Fruit fly (Drosophila melanogaster): ENCODE results near the gene GlcAT-P.

Gene GlcAT-P

DNA sequence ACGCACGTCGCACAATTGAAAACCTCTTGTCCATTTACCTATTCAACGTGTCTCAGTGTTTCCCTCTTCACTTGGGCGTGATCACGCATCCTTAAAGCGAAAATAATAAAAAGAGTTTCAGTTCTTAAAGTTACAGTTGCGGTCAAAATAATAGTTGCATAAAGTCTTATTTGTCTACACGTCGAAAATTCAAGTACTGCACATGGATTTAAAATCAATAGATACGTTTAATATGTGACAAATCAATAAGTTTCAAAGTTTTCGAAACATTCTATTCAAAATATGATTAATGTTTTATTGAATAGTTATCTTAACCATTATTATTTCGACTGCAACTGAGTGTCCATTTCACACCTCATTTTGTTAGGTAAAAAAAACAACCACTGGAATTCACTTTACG, 18.9 kb upstream of the GlcAT-P start:
- TF ChIP-seq CG8319 (GFP tag; optimal IDR thresholded peaks at IDR 0.05), result no peak
- TF ChIP-seq CG11902 (GFP tag; optimal IDR thresholded peaks at IDR 0.05), result no peak
- TF ChIP-seq Eip78C (GFP tag), result peak; percentile 41

DNA sequence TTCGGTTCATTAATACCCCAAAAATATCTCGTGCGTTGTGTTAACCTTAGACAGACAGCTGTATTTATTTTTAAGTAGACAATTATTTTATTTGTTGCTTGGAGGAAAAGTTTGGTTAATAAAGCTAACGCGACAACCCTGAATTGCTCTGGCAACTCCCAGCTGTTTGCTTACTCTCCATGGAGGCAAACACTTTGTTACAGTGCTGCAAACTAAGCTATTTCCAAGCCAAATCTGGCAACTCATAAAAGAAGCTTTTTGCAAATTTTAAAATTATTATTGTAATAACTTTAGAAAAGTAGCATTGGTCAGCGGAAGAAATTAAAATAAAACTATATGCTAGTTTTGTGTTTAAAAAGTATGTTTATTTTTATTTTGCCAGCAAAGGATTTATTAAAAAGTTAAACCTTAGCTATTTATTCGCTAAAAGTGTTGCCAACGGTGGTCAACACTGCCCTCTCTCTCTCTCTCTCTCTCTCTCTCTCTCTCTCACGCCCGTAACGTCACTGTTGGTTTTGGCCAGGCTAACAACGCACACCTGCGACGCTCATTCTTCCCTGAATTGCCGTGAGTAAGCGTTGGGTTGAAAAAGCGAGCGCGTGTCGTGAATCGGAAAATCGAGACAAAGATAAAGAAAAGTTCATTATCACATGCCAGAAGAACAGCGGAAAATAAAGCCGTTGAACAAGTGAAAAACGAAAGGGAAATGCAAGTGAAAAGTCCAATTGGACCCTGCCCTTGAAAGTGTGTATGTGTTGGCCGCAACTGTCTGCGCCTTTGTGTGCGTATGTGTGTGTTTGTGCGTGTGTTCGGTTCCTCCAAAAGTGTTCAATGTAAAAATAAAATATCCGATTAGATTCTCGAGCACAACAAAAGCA, 18.1 kb upstream of the GlcAT-P start:
- peak; percentile 78 for TF ChIP-seq dsx (GFP tag; optimal IDR thresholded peaks at IDR 0.05; ENCODE audit: poor library complexity, severe bottlenecking)
- TF ChIP-seq CG11294 (GFP tag; IDR thresholded peaks at IDR 0.05), result peak; percentile 93
- TF ChIP-seq OdsH (GFP tag; optimal IDR thresholded peaks at IDR 0.05), result peak; percentile 91
- peak; percentile 96 for TF ChIP-seq Hr39 (GFP tag; optimal IDR thresholded peaks at IDR 0.05)
- TF ChIP-seq Ets96B (tag; optimal IDR thresholded peaks at IDR 0.05), result peak; percentile 84
- TF ChIP-seq dac (GFP tag; optimal IDR thresholded peaks at IDR 0.05), result peak; percentile 78
- peak; percentile 96 for TF ChIP-seq CG6792 (GFP tag; optimal IDR thresholded peaks at IDR 0.05)
- peak; percentile 70 for TF ChIP-seq CG9139 (GFP tag; optimal IDR thresholded peaks at IDR 0.05)
- TF ChIP-seq CG10631 (GFP tag; optimal IDR thresholded peaks at IDR 0.05), result peak; percentile 93
- TF ChIP-seq pdm3 (GFP tag; optimal IDR thresholded peaks at IDR 0.05), result peak; percentile 95
- peak; percentile 93 for TF ChIP-seq Ets21C (GFP tag; optimal IDR thresholded peaks at IDR 0.05)
- no peak for TF ChIP-seq CG4318 (GFP tag; optimal IDR thresholded peaks at IDR 0.05)
- TF ChIP-seq Hr38 (GFP tag; optimal IDR thresholded peaks at IDR 0.05), result peak; percentile 35
- TF ChIP-seq Sox15 (GFP tag; optimal IDR thresholded peaks at IDR 0.05), result peak; percentile 86
- peak; percentile 89 for TF ChIP-seq CG6276 (GFP tag; optimal IDR thresholded peaks at IDR 0.05)
- TF ChIP-seq CG11762 (GFP tag; optimal IDR thresholded peaks at IDR 0.05; ENCODE audit: insufficient read depth), result peak; percentile 92
- peak; percentile 96 for TF ChIP-seq CG8119 (GFP tag; IDR thresholded peaks at IDR 0.05)
- TF ChIP-seq CG32006 (GFP tag; optimal IDR thresholded peaks at IDR 0.05), result peak; percentile 91
- peak; percentile 95 for TF ChIP-seq CG7368 (GFP tag; optimal IDR thresholded peaks at IDR 0.05)
- peak; percentile 90 for TF ChIP-seq CG10669 (GFP tag; optimal IDR thresholded peaks at IDR 0.05)
- TF ChIP-seq topi (GFP tag; optimal IDR thresholded peaks at IDR 0.05), result peak; percentile 96
- peak; percentile 93 for TF ChIP-seq CG8632 (GFP tag; optimal IDR thresholded peaks at IDR 0.05)
- peak; percentile 97 for TF ChIP-seq svp (GFP tag)
- peak; percentile 67 for TF ChIP-seq fd59A (GFP tag; optimal IDR thresholded peaks at IDR 0.05)
- peak; percentile 90 for TF ChIP-seq CG34406 (GFP tag; optimal IDR thresholded peaks at IDR 0.05)
- TF ChIP-seq vri (GFP tag; optimal IDR thresholded peaks at IDR 0.05), result peak; percentile 92
- TF ChIP-seq lz (GFP tag; optimal IDR thresholded peaks at IDR 0.05), result peak; percentile 96
- TF ChIP-seq Lpt (GFP tag; optimal IDR thresholded peaks at IDR 0.05), result peak; percentile 89
- TF ChIP-seq acj6 (GFP tag; optimal IDR thresholded peaks at IDR 0.05), result peak; percentile 92
- TF ChIP-seq cyc (GFP tag; optimal IDR thresholded peaks at IDR 0.05), result peak; percentile 94
- TF ChIP-seq fd85E (GFP tag; optimal IDR thresholded peaks at IDR 0.05), result peak; percentile 91
- TF ChIP-seq spab (GFP tag; optimal IDR thresholded peaks at IDR 0.05), result peak; percentile 76
- TF ChIP-seq eg (GFP tag; IDR thresholded peaks at IDR 0.05), result peak; percentile 99
- peak; percentile 85 for TF ChIP-seq CG1621 (tag; optimal IDR thresholded peaks at IDR 0.05)
- peak; percentile 81 to 91 for TF ChIP-seq salr (GFP tag; optimal IDR thresholded peaks at IDR 0.05)
- peak; percentile 89 for TF ChIP-seq CG11902 (GFP tag; optimal IDR thresholded peaks at IDR 0.05)
- peak; percentile 95 for TF ChIP-seq net (GFP tag; optimal IDR thresholded peaks at IDR 0.05)
- TF ChIP-seq CG6163 (GFP tag; IDR thresholded peaks at IDR 0.05), result peak; percentile 98
- TF ChIP-seq CG3919 (GFP tag; optimal IDR thresholded peaks at IDR 0.05), result peak; percentile 97
- TF ChIP-seq Eip93F (GFP tag; optimal IDR thresholded peaks at IDR 0.05), result peak; percentile 84
- TF ChIP-seq Met (GFP tag; optimal IDR thresholded peaks at IDR 0.05), result peak; percentile 94
- TF ChIP-seq fkh (GFP tag; optimal IDR thresholded peaks at IDR 0.05), result peak; percentile 97
- peak; percentile 87 for TF ChIP-seq CG6808 (GFP tag; optimal IDR thresholded peaks at IDR 0.05)
- TF ChIP-seq CG6854 (GFP tag; optimal IDR thresholded peaks at IDR 0.05), result peak; percentile 83
- peak; percentile 95 for TF ChIP-seq Sox102F (GFP tag; optimal IDR thresholded peaks at IDR 0.05)
- peak; percentile 96 for TF ChIP-seq CG31627 (GFP tag; optimal IDR thresholded peaks at IDR 0.05)

All from whole organism, prepupa.